Fruit fly (Drosophila melanogaster): ENCODE results near the gene Srp54.

Srp54 gene

DNA sequence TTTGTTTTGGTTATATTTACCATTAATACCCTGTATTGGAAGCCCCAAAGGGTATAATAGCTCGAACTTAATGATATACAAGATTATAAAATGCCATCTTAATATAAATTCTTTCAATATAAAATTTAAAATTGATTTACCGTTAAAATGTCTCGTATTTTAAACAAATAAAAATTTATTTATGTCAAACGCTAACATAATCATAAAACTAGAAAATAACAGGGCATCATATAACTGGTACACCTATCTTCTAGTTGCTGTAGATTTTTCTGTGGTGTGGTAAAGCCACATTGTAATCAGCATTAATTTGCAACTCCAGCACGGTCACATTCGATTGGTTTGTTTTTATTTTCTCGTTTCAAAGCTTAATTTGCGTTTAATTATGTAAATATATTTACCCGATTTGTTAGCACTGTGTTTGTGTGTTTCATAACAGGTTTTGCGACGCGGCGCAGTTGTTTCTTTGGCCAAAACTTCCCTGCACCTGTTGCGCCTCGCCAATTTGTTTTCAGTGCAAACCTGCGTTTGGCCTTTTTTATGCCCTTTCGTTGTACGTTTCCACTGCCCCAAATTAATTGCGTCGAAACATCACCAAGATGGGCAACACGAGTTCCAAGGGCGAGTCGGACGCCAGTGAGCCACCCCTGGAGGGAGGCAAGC is 44.4 kb downstream of the Srp54 start, which contains the start of the genes CG4658 and CG5846 (continued):
- peak; percentile 94 for TF ChIP-seq sob (GFP tag; IDR thresholded peaks at IDR 0.05)
- no peak for TF ChIP-seq btn (GFP tag; optimal IDR thresholded peaks at IDR 0.05)
- TF ChIP-seq GATAe (GFP tag; conservative IDR thresholded peaks at IDR 0.05) = peak; percentile 81
- peak; percentile 87 for TF ChIP-seq wdn (GFP tag; IDR thresholded peaks at IDR 0.05)
- TF ChIP-seq Sox102F (GFP tag; optimal IDR thresholded peaks at IDR 0.05) = peak; percentile 98
- TF ChIP-seq CG31365 (tag; optimal IDR thresholded peaks at IDR 0.05) = no peak
- peak; percentile 44; the same call in 1 of the 3 replicates for TF ChIP-seq sr (GFP tag; IDR thresholded peaks at IDR 0.05)
- TF ChIP-seq CG7745 (tag; optimal IDR thresholded peaks at IDR 0.05) = peak; percentile 69
- no peak for TF ChIP-seq tna (GFP tag; IDR thresholded peaks at IDR 0.05; ENCODE audit: partially characterized antibody)
- TF ChIP-seq trh (GFP tag; optimal IDR thresholded peaks at IDR 0.05) = peak; percentile 80
- TF ChIP-seq Six4 (GFP tag; optimal IDR thresholded peaks at IDR 0.05) = peak; percentile 94
- TF ChIP-seq Taf1 (GFP tag; IDR thresholded peaks at IDR 0.05) = peak; percentile 85
- peak; percentile 91 for TF ChIP-seq cato (GFP tag; optimal IDR thresholded peaks at IDR 0.05; ENCODE audit: borderline replicate concordance)
- peak; percentile 90 for TF ChIP-seq CG4820 (GFP tag; optimal IDR thresholded peaks at IDR 0.05)
- peak; percentile 85 for TF ChIP-seq sug (tag; optimal IDR thresholded peaks at IDR 0.05)
- peak; percentile 68 for TF ChIP-seq CG4328 (GFP tag; optimal IDR thresholded peaks at IDR 0.05)
- peak; percentile 87 for TF ChIP-seq Mrtf (GFP tag; IDR thresholded peaks at IDR 0.05)
- TF ChIP-seq CG13894 (tag; optimal IDR thresholded peaks at IDR 0.05) = peak; percentile 90
- TF ChIP-seq CG6654 (GFP tag; optimal IDR thresholded peaks at IDR 0.05) = peak; percentile 45
- TF ChIP-seq CG18599 (GFP tag; optimal IDR thresholded peaks at IDR 0.05) = peak; percentile 91
- TF ChIP-seq Lim3 (GFP tag; IDR thresholded peaks at IDR 0.05) = peak; percentile 61; the same call in 1 of the 2 replicates
- TF ChIP-seq NfI (GFP tag; optimal IDR thresholded peaks at IDR 0.05) = peak; percentile 87
- peak; percentile 93 for TF ChIP-seq sisA (GFP tag; IDR thresholded peaks at IDR 0.05)
- TF ChIP-seq ham (GFP tag; IDR thresholded peaks at IDR 0.05) = peak; percentile 50; the same call in 1 of the 2 replicates
- peak; percentile 76 for TF ChIP-seq toy (GFP tag; IDR thresholded peaks at IDR 0.05)
- no peak for TF ChIP-seq pfk (GFP tag; optimal IDR thresholded peaks at IDR 0.05)
- TF ChIP-seq Lpt (GFP tag; optimal IDR thresholded peaks at IDR 0.05) = no peak
- TF ChIP-seq Fer2 (tag; optimal IDR thresholded peaks at IDR 0.05) = peak; percentile 79
- TF ChIP-seq dysf (GFP tag; IDR thresholded peaks at IDR 0.05) = peak; percentile 95
- peak; percentile 90 for TF ChIP-seq CG18476 (GFP tag; optimal IDR thresholded peaks at IDR 0.05)
- TF ChIP-seq trem (tag; optimal IDR thresholded peaks at IDR 0.05) = peak; percentile 95
- peak; percentile 9 for TF ChIP-seq CG17912 (GFP tag; optimal IDR thresholded peaks at IDR 0.05)
- TF ChIP-seq CG7963 (GFP tag; IDR thresholded peaks at IDR 0.05; ENCODE audit: partially characterized antibody) = no peak
- TF ChIP-seq CG31224 (GFP tag; IDR thresholded peaks at IDR 0.05) = peak; percentile 90
- peak; percentile 78 for TF ChIP-seq Gsc (GFP tag; IDR thresholded peaks at IDR 0.05)
- peak; percentile 67 for TF ChIP-seq CG8359 (GFP tag; optimal IDR thresholded peaks at IDR 0.05; ENCODE audit: borderline replicate concordance)
- peak; percentile 88 for TF ChIP-seq otp (GFP tag; IDR thresholded peaks at IDR 0.05)
- no peak for TF ChIP-seq mld (GFP tag; IDR thresholded peaks at IDR 0.05; ENCODE audit: partially characterized antibody)
- TF ChIP-seq CG13775 (GFP tag; optimal IDR thresholded peaks at IDR 0.05) = peak; percentile 93
- no peak for TF ChIP-seq ash1 (GFP tag; optimal IDR thresholded peaks at IDR 0.05)
- TF ChIP-seq unpg (GFP tag; optimal IDR thresholded peaks at IDR 0.05) = peak; percentile 97
- TF ChIP-seq fd64A (GFP tag; optimal IDR thresholded peaks at IDR 0.05) = no peak
- TF ChIP-seq slp2 (GFP tag; optimal IDR thresholded peaks at IDR 0.05) = peak; percentile 73
- no peak for TF ChIP-seq cg (GFP tag; optimal IDR thresholded peaks at IDR 0.05)
- peak; percentile 97 for TF ChIP-seq CG17829 (tag; optimal IDR thresholded peaks at IDR 0.05)
- TF ChIP-seq ttk (GFP tag; IDR thresholded peaks at IDR 0.05) = peak; percentile 96
- TF ChIP-seq CG3838 (GFP tag; optimal IDR thresholded peaks at IDR 0.05) = peak; percentile 82
- peak; percentile 93 for TF ChIP-seq CG10462 (GFP tag; optimal IDR thresholded peaks at IDR 0.05)
- no peak for TF ChIP-seq nerfin-2 (GFP tag; IDR thresholded peaks at IDR 0.05; ENCODE audit: partially characterized antibody)
- TF ChIP-seq Dfd (GFP tag; optimal IDR thresholded peaks at IDR 0.05) = no peak

Measured in whole organism, embryonic.